Worm (Caenorhabditis elegans) whole organism, L4 larva: ENCODE data around the gene K11E4.6.

Experiments used
- D1046.2 ChIP-seq: fragments of 200-800 bp; sonication (Bioruptor generic); IDR thresholded peaks from 2 replicates; pipeline ENCODE4 v1.3.6; 2022; ENCODE audit warnings: missing genetic modification characterization, missing compliant biosample characterization
- F10B5.3 ChIP-seq: sonication (generic microtip); optimal IDR thresholded peaks from 2 replicates; lab custom pipeline; 2016; ENCODE audit warnings: mild to moderate bottlenecking, missing genetic modification characterization, missing compliant biosample characterization
- Y5F2A.4 ChIP-seq: fragments of 200-800 bp; sonication (Bioruptor generic); optimal IDR thresholded peaks from 2 replicates; lab custom pipeline; 2018; ENCODE audit warnings: mild to moderate bottlenecking, missing genetic modification characterization, missing compliant biosample characterization
- Y75B8A.6 ChIP-seq: fragments of 200-800 bp; sonication (Bioruptor generic); IDR thresholded peaks from 2 replicates; pipeline ENCODE4 v1.3.6; 2022; ENCODE audit warnings: missing genetic modification reagents, missing genetic modification characterization, missing compliant biosample characterization
- ZK546.5 ChIP-seq, 2 experiments: sonication (generic microtip); optimal IDR thresholded peaks; 2 replicates each; lab custom pipeline; 2017; ENCODE audit warnings: missing biosample characterization in 2 of 2, missing genetic modification characterization in 2 of 2
- aha-1 ChIP-seq: fragments of 150-350 bp; peaks from one replicate; lab custom pipeline; 2014; ENCODE audit warnings: missing biosample characterization, missing genetic modification characterization
- ceh-44 ChIP-seq: fragments of 200-800 bp; sonication (Bioruptor generic); IDR thresholded peaks from 2 replicates; pipeline ENCODE4 v1.3.6; 2022; ENCODE audit warnings: missing genetic modification reagents, missing genetic modification characterization, missing compliant biosample characterization
- ctbp-1 ChIP-seq: fragments of 200-800 bp; sonication (Bioruptor generic); IDR thresholded peaks from 2 replicates; pipeline ENCODE4 v1.3.6; 2022; ENCODE audit warnings: missing genetic modification reagents, missing genetic modification characterization, missing compliant biosample characterization
- daf-16 ChIP-seq, 3 experiments: sonication (generic microtip); optimal IDR thresholded peaks; 2 replicates each; lab custom pipeline; 2016 to 2017; ENCODE audit warnings: missing genetic modification characterization in 3 of 3, missing genetic modification reagents in 3 of 3, mild to moderate bottlenecking in 2 of 3, missing compliant biosample characterization in 2 of 3, missing biosample characterization in 1 of 3, moderate library complexity in 1 of 3
- dmd-8 ChIP-seq: fragments of 200-800 bp; sonication (Bioruptor generic); IDR thresholded peaks from 2 replicates; pipeline ENCODE4 v1.3.6; 2022; ENCODE audit warnings: missing genetic modification characterization, missing compliant biosample characterization
- dmd-9 ChIP-seq: fragments of 200-800 bp; sonication (Bioruptor generic); IDR thresholded peaks from 2 replicates; pipeline ENCODE4 v1.3.6; 2022; ENCODE audit warnings: missing genetic modification reagents, missing genetic modification characterization, missing compliant biosample characterization
- dve-1 ChIP-seq: sonication (generic microtip); optimal IDR thresholded peaks from 2 replicates; lab custom pipeline; 2017; ENCODE audit warnings: antibody characterized with exemption, mild to moderate bottlenecking, missing genetic modification characterization, missing compliant biosample characterization; ENCODE audit not compliant: insufficient read depth
- egl-27 ChIP-seq: sonication (generic microtip); optimal IDR thresholded peaks from 3 replicates; lab custom pipeline; 2017; ENCODE audit warnings: missing biosample characterization, missing genetic modification reagents, missing genetic modification characterization
- fkh-10 ChIP-seq: fragments of 150-350 bp; optimal IDR thresholded peaks from 2 replicates; lab custom pipeline; 2014; ENCODE audit warnings: missing biosample characterization, missing genetic modification reagents, missing genetic modification characterization
- gei-8 ChIP-seq: fragments of 200-800 bp; sonication (Bioruptor generic); optimal IDR thresholded peaks from 2 replicates; lab custom pipeline; 2018; ENCODE audit warnings: mild to moderate bottlenecking, missing genetic modification characterization, missing compliant biosample characterization
- hlh-11 ChIP-seq: fragments of 200-800 bp; sonication (Bioruptor generic); optimal IDR thresholded peaks from 2 replicates; lab custom pipeline; 2018; ENCODE audit warnings: mild to moderate bottlenecking, missing genetic modification characterization, missing compliant biosample characterization
- lin-38 ChIP-seq: fragments of 200-800 bp; sonication (Bioruptor generic); IDR thresholded peaks from 2 replicates; pipeline ENCODE4 v1.3.6; 2022; ENCODE audit warnings: missing genetic modification reagents, missing genetic modification characterization, missing compliant biosample characterization
- lin-39 ChIP-seq: fragments of 150-350 bp; optimal IDR thresholded peaks from 2 replicates; lab custom pipeline; 2014; ENCODE audit warnings: missing biosample characterization, missing genetic modification reagents, missing genetic modification characterization
- madf-5 ChIP-seq, 2 experiments: fragments of 200-800 bp; sonication (Bioruptor generic); IDR thresholded peaks; 2 replicates each; pipeline ENCODE4 v1.3.6; 2022; ENCODE audit warnings: missing compliant biosample characterization in 2 of 2, missing genetic modification characterization in 2 of 2
- nhr-10 ChIP-seq: fragments of 150-350 bp; optimal IDR thresholded peaks from 2 replicates; lab custom pipeline; 2014; ENCODE audit warnings: missing biosample characterization, missing genetic modification characterization
- nhr-102 ChIP-seq: sonication (generic microtip); optimal IDR thresholded peaks from 2 replicates; lab custom pipeline; 2016; ENCODE audit warnings: mild to moderate bottlenecking, missing genetic modification characterization, moderate library complexity, missing compliant biosample characterization
- nhr-28 ChIP-seq: fragments of 150-350 bp; optimal IDR thresholded peaks from 2 replicates; lab custom pipeline; 2014; ENCODE audit warnings: missing biosample characterization, missing genetic modification characterization
- nhr-48 ChIP-seq: sonication (generic microtip); optimal IDR thresholded peaks from 2 replicates; lab custom pipeline; 2016; ENCODE audit warnings: mild to moderate bottlenecking, missing genetic modification characterization, missing compliant biosample characterization
- nhr-77 ChIP-seq: fragments of 150-350 bp; optimal IDR thresholded peaks from 2 replicates; lab custom pipeline; 2014; ENCODE audit warnings: missing biosample characterization, missing genetic modification characterization
- pha-4 ChIP-seq, 2 experiments: fragments of 150-350 bp in 1 of 2; fragments of 200-800 bp in 1 of 2; sonication (Bioruptor generic) in 1 of 2; IDR thresholded peaks in 1 of 2; optimal IDR thresholded peaks in 1 of 2; 2 replicates each; pipeline versions ENCODE4 v1.3.6 to Lab custom; 2014 to 2022; ENCODE audit warnings: missing genetic modification characterization in 2 of 2, missing genetic modification reagents in 2 of 2, missing biosample characterization in 1 of 2, missing compliant biosample characterization in 1 of 2
- pqm-1 ChIP-seq: sonication (generic microtip); optimal IDR thresholded peaks from 2 replicates; lab custom pipeline; 2017; ENCODE audit warnings: missing biosample characterization, missing genetic modification characterization
- rbr-2 ChIP-seq: sonication (generic microtip); optimal IDR thresholded peaks from 2 replicates; lab custom pipeline; 2016; ENCODE audit warnings: missing genotype, missing genetic modification characterization, missing compliant biosample characterization
- saeg-2 ChIP-seq: fragments of 200-800 bp; sonication (Bioruptor generic); IDR thresholded peaks from 2 replicates; pipeline ENCODE4 v1.3.6; 2022; ENCODE audit warnings: missing genetic modification reagents, missing genetic modification characterization, missing compliant biosample characterization
- snpc-1.2 ChIP-seq: fragments of 200-800 bp; sonication (Bioruptor generic); IDR thresholded peaks from 2 replicates; pipeline ENCODE4 v1.3.6; 2022; ENCODE audit warnings: missing genetic modification reagents, missing genetic modification characterization, missing compliant biosample characterization
- snpc-4 ChIP-seq: fragments of 150-350 bp; optimal IDR thresholded peaks from 2 replicates; lab custom pipeline; 2014; ENCODE audit warnings: missing biosample characterization, missing genetic modification characterization
- spr-1 ChIP-seq: sonication (generic microtip); optimal IDR thresholded peaks from 2 replicates; lab custom pipeline; 2016; ENCODE audit warnings: mild to moderate bottlenecking, missing genetic modification characterization, missing compliant biosample characterization
- spr-3 ChIP-seq: fragments of 200-800 bp; sonication (Bioruptor generic); optimal IDR thresholded peaks from 2 replicates; lab custom pipeline; 2018; ENCODE audit warnings: mild to moderate bottlenecking, missing genetic modification characterization, missing compliant biosample characterization
- tra-1 ChIP-seq: fragments of 200-800 bp; sonication (Bioruptor generic); IDR thresholded peaks from 2 replicates; pipeline ENCODE4 v1.3.6; 2022; ENCODE audit warnings: missing genetic modification reagents, missing genetic modification characterization, missing compliant biosample characterization
- unc-62 ChIP-seq, 3 experiments: fragments of 150-350 bp in 1 of 3; sonication (generic microtip); optimal IDR thresholded peaks in 2 of 3; peaks in 1 of 3; 1 replicate in 1 of 3; 2 replicates in 2 of 3; lab custom pipeline; 2014 to 2017; ENCODE audit warnings: missing biosample characterization in 3 of 3, missing genetic modification characterization in 3 of 3, missing genetic modification reagents in 3 of 3, missing genotype in 1 of 3
- zip-11 ChIP-seq: fragments of 200-800 bp; sonication (Bioruptor generic); IDR thresholded peaks from 2 replicates; pipeline ENCODE4 v1.3.6; 2022; ENCODE audit warnings: missing genetic modification characterization, missing compliant biosample characterization
- ztf-7 ChIP-seq: fragments of 150-350 bp; optimal IDR thresholded peaks from 2 replicates; lab custom pipeline; 2014; ENCODE audit warnings: missing biosample characterization, missing genetic modification characterization

Gene K11E4.6

ce11 chrX:13716313-13716712 is 8.2 kb upstream of the K11E4.6 start (continued):
- TF ChIP-seq Y5F2A.4 (GFP tag; lab: Kevin White, UChicago) (no peak), snpc-4 (tag; lab: Kevin White, UChicago) (no peak), snpc-1.2 (GFP tag; lab: Robert Waterston, UW) (peak; percentile 58), ZK546.5 (tag; optimal IDR thresholded peaks at IDR 0.05; lab: Kevin White, UChicago) (no peak), aha-1 (tag; lab: Kevin White, UChicago) (no peak), spr-3 (GFP tag; lab: Kevin White, UChicago) (no peak), hlh-11 (tag; lab: Kevin White, UChicago) (peak; percentile 46), ztf-7 (tag; lab: Kevin White, UChicago) (peak; percentile 38), rbr-2 (tag; lab: Kevin White, UChicago) (no peak), Y75B8A.6 (GFP tag; lab: Robert Waterston, UW) (0 out of 2 replicates have a peak, but pooled peaks have one; percentile 23), fkh-10 (GFP tag; lab: Kevin White, UChicago) (no peak)
- TF ChIP-seq, all 104 proteins: peak for 28

- TF ChIP-seq unc-62 (GFP tag; optimal IDR thresholded peaks at IDR 0.05 in 1 of 2; lab: Kevin White, UChicago) (peak in 1 of 2 experiments; percentile 93), unc-62 (tag; optimal IDR thresholded peaks at IDR 0.05; lab: Kevin White, UChicago) (no peak), zip-11 (0 out of 2 replicates have a peak, but pooled peaks have one; percentile 31), snpc-1.2 (GFP tag; lab: Robert Waterston, UW) (peak; percentile 71), ceh-44 (GFP tag; lab: Robert Waterston, UW) (0 out of 2 replicates have a peak, but pooled peaks have one; percentile 23), nhr-10 (tag; lab: Kevin White, UChicago) (no peak), tra-1 (GFP tag; lab: Robert Waterston, UW) (peak; percentile 56; the same call in 1 of the 2 replicates), ctbp-1 (GFP tag; lab: Robert Waterston, UW) (0 out of 2 replicates have a peak, but pooled peaks have one; percentile 8), pha-4 (GFP tag; IDR thresholded peaks at IDR 0.05; lab: Robert Waterston, UW) (0 out of 2 replicates have a peak, but pooled peaks have one; percentile 57), pha-4 (tag; optimal IDR thresholded peaks at IDR 0.05; lab: Kevin White, UChicago) (no peak), daf-16 (GFP tag; optimal IDR thresholded peaks at IDR 0.05; lab: Kevin White, UChicago) (no peak), daf-16 (tag; optimal IDR thresholded peaks at IDR 0.05; lab: Kevin White, UChicago) (peak; percentile 65), madf-5 (GFP tag; IDR thresholded peaks at IDR 0.05; lab: Robert Waterston, UW) (peak in 1 of 2 experiments; percentile 33; a peak in 1 of 4 replicates), lin-38 (GFP tag; lab: Robert Waterston, UW) (peak; percentile 56), dmd-8 (GFP tag; lab: Robert Waterston, UW) (no peak), D1046.2 (GFP tag; lab: Robert Waterston, UW) (0 out of 2 replicates have a peak, but pooled peaks have one; percentile 43), dve-1 (tag; lab: Kevin White, UChicago) (peak; percentile 25), nhr-28 (peak; percentile 51), F10B5.3 (tag; lab: Kevin White, UChicago) (no peak)
These were observed 7.3 kb upstream of the K11E4.6 start, which contains the start of gene shc-3 for ce11 chrX:13717053-13717671. Gene shc-3 (plus strand): TSS chrX:13717536.

DNA sequence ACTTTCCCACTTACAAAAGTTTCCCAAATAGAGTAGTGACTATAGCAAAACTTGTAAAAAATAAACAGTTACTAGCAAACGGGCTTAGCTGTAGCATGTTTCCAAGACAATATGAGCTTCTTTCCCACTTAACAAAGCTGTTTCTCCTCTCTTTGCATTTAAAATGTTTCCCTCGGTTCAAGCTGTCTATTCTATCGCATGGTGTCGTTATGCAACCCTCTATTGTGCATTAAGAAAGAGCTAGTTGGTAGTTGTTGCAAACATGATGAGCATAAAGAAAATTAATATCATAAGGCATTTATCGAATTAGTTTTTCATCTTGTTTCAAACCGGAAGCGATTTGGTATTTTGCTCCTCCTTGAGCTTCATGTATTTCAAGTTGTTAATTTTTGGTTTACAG is 1.6 kb upstream of the K11E4.6 start, which contains the start of gene poml-1:
Gene poml-1 (minus strand): TSS at position 101 of the 400 bp plus-strand sequence.
- TF ChIP-seq tra-1 (GFP tag; lab: Robert Waterston, UW) (no peak), saeg-2 (GFP tag; lab: Robert Waterston, UW) (no peak), daf-16 (GFP tag; optimal IDR thresholded peaks at IDR 0.05; lab: Kevin White, UChicago) (no peak), daf-16 (tag; optimal IDR thresholded peaks at IDR 0.05; lab: Kevin White, UChicago) (no peak), nhr-48 (no peak), ceh-44 (GFP tag; lab: Robert Waterston, UW) (no peak), lin-39 (tag; lab: Kevin White, UChicago) (no peak), nhr-102 (tag; lab: Kevin White, UChicago) (no peak), dmd-9 (GFP tag; lab: Robert Waterston, UW) (no peak), nhr-77 (no peak), spr-3 (GFP tag; lab: Kevin White, UChicago) (no peak), pqm-1 (no peak), egl-27 (tag; lab: Kevin White, UChicago) (no peak), spr-1 (tag; lab: Kevin White, UChicago) (no peak), gei-8 (GFP tag; lab: Kevin White, UChicago) (no peak)
